Worm (Caenorhabditis elegans) whole organism, L2 larva: ENCODE data around the gene str-19.

ENCODE experiments used
- ceh-82 ChIP-seq: fragments of 150-350 bp; optimal IDR thresholded peaks from 2 replicates; lab custom pipeline; 2014; ENCODE audit warnings: missing biosample characterization, missing genetic modification characterization
- elt-3 ChIP-seq: sonication (generic microtip); optimal IDR thresholded peaks from 2 replicates; lab custom pipeline; 2017; ENCODE audit warnings: missing biosample characterization, missing genetic modification characterization
- fos-1 ChIP-seq: fragments of 150-350 bp; optimal IDR thresholded peaks from 2 replicates; lab custom pipeline; 2014; ENCODE audit warnings: missing biosample characterization, missing genetic modification characterization
- lin-13 ChIP-seq: fragments of 150-350 bp; optimal IDR thresholded peaks from 2 replicates; lab custom pipeline; 2014; ENCODE audit warnings: missing biosample characterization, missing genetic modification reagents, missing genetic modification characterization
- lin-39 ChIP-seq: fragments of 150-350 bp; optimal IDR thresholded peaks from 2 replicates; lab custom pipeline; 2014; ENCODE audit warnings: missing biosample characterization, missing genetic modification reagents, missing genetic modification characterization
- nhr-11 ChIP-seq: fragments of 150-350 bp; optimal IDR thresholded peaks from 2 replicates; lab custom pipeline; 2014; ENCODE audit warnings: missing biosample characterization, missing genetic modification characterization
- nhr-77 ChIP-seq: fragments of 150-350 bp; optimal IDR thresholded peaks from 2 replicates; lab custom pipeline; 2014; ENCODE audit warnings: missing biosample characterization, missing genetic modification characterization
- skn-1 ChIP-seq: sonication (generic microtip); optimal IDR thresholded peaks from 2 replicates; lab custom pipeline; 2017; ENCODE audit warnings: missing biosample characterization, missing genetic modification characterization
- snpc-4 ChIP-seq: fragments of 150-350 bp; optimal IDR thresholded peaks from 2 replicates; lab custom pipeline; 2014; ENCODE audit warnings: missing biosample characterization, missing genetic modification characterization
- unc-39 ChIP-seq: fragments of 150-350 bp; optimal IDR thresholded peaks from 2 replicates; lab custom pipeline; 2014; ENCODE audit warnings: missing biosample characterization, missing genetic modification characterization
- unc-62 ChIP-seq: fragments of 150-350 bp; optimal IDR thresholded peaks from 2 replicates; lab custom pipeline; 2014; ENCODE audit warnings: missing biosample characterization, missing genetic modification reagents, missing genetic modification characterization
- ztf-1 ChIP-seq: fragments of 200-800 bp; sonication (Bioruptor generic); conservative IDR thresholded peaks from 2 replicates; pipeline ENCODE4 v1.3.6; 2022; ENCODE audit warnings: missing genetic modification characterization, missing compliant biosample characterization
- ztf-4 ChIP-seq: fragments of 150-350 bp; optimal IDR thresholded peaks from 2 replicates; lab custom pipeline; 2014; ENCODE audit warnings: missing biosample characterization, missing genetic modification characterization

- TF ChIP-seq unc-62 (GFP tag; lab: Kevin White, UChicago), result no peak
- no peak for TF ChIP-seq unc-39
- no peak for TF ChIP-seq nhr-77
- no peak for TF ChIP-seq nhr-11 (tag; lab: Kevin White, UChicago)
- no peak for TF ChIP-seq elt-3 (tag; lab: Kevin White, UChicago)
- TF ChIP-seq fos-1, result no peak
- no peak for TF ChIP-seq lin-13
- TF ChIP-seq ztf-4 (tag; lab: Kevin White, UChicago), result no peak
- no peak for TF ChIP-seq skn-1 (tag; lab: Kevin White, UChicago)
- no peak for TF ChIP-seq ztf-1 (GFP tag; lab: Robert Waterston, UW)
- no peak for TF ChIP-seq ceh-82
- TF ChIP-seq lin-39 (tag; lab: Kevin White, UChicago), result no peak
- no peak for TF ChIP-seq snpc-4 (tag; lab: Kevin White, UChicago)
These were observed 35.0 kb upstream of the str-19 start, which contains the start of the genes nhr-285 and irld-52 for ce11 chrV:15779128-15779729.
